Worm (Caenorhabditis elegans) whole organism, L1 larva: Measurements from ENCODE around the gene F47B10.6.
A peak's percentile ranks its signal among the peaks of the same experiment; 100 is the strongest.

Experiments used
- C34B4.2 ChIP-seq: sonication (generic microtip); optimal IDR thresholded peaks from 2 replicates; lab custom pipeline; 2017; ENCODE audit warnings: mild to moderate bottlenecking, missing genetic modification characterization, missing compliant biosample characterization
- blmp-1 ChIP-seq: fragments of 150-350 bp; optimal IDR thresholded peaks from 2 replicates; lab custom pipeline; 2014; ENCODE audit warnings: missing biosample characterization, missing genetic modification characterization
- ceh-63 ChIP-seq: fragments of 200-800 bp; sonication (Bioruptor generic); optimal IDR thresholded peaks from 2 replicates; lab custom pipeline; 2018; ENCODE audit warnings: mild to moderate bottlenecking, missing genetic modification characterization, missing compliant biosample characterization
- ceh-90 ChIP-seq: sonication (generic microtip); optimal IDR thresholded peaks from 2 replicates; lab custom pipeline; 2016; ENCODE audit warnings: missing genetic modification characterization, missing compliant biosample characterization
- ces-1 ChIP-seq: fragments of 150-350 bp; optimal IDR thresholded peaks from 2 replicates; lab custom pipeline; 2014; ENCODE audit warnings: missing biosample characterization, missing genetic modification reagents, missing genetic modification characterization
- dpl-1 ChIP-seq, 3 experiments: fragments of 150-350 bp in 2 of 3; sonication (generic microtip) in 1 of 3; optimal IDR thresholded peaks; 2 replicates each; lab custom pipeline; 2014 to 2017; ENCODE audit warnings: missing biosample characterization in 3 of 3, missing genetic modification characterization in 3 of 3, missing genetic modification reagents in 3 of 3
- egl-13 ChIP-seq: sonication (generic microtip); optimal IDR thresholded peaks from 2 replicates; lab custom pipeline; 2016; ENCODE audit warnings: missing genotype, missing genetic modification reagents, missing genetic modification characterization, missing compliant biosample characterization
- egl-27 ChIP-seq, 2 experiments: fragments of 150-350 bp in 1 of 2; sonication (generic microtip); optimal IDR thresholded peaks; 3 replicates each; lab custom pipeline; 2017 to 2018; ENCODE audit warnings: missing biosample characterization in 2 of 2, missing genetic modification characterization in 2 of 2, missing genetic modification reagents in 2 of 2
- elt-2 ChIP-seq: sonication (generic microtip); optimal IDR thresholded peaks from 2 replicates; lab custom pipeline; 2016; ENCODE audit warnings: missing genetic modification characterization, mild to moderate bottlenecking, inconsistent platforms, missing compliant biosample characterization, missing genetic modification reagents
- elt-3 ChIP-seq, 6 experiments: fragments of 150-350 bp in 1 of 6; sonication (generic microtip); optimal IDR thresholded peaks; 2 replicates each; lab custom pipeline; 2017 to 2018; ENCODE audit warnings: missing biosample characterization in 6 of 6, missing genetic modification characterization in 6 of 6, inconsistent platforms in 1 of 6
- fkh-4 ChIP-seq: sonication (generic microtip); optimal IDR thresholded peaks from 2 replicates; lab custom pipeline; 2016; ENCODE audit warnings: missing compliant biosample characterization, missing genetic modification characterization, borderline replicate concordance
- grh-1 ChIP-seq: fragments of 200-800 bp; sonication (Bioruptor generic); IDR thresholded peaks from 2 replicates; pipeline ENCODE4 v1.3.6; 2022; ENCODE audit warnings: missing genetic modification reagents, missing genetic modification characterization, missing compliant biosample characterization
- hpl-2 ChIP-seq: fragments of 150-350 bp; optimal IDR thresholded peaks from 2 replicates; lab custom pipeline; 2014; ENCODE audit warnings: missing biosample characterization, missing genetic modification reagents, missing genetic modification characterization
- irx-1 ChIP-seq: sonication (generic microtip); optimal IDR thresholded peaks from 2 replicates; lab custom pipeline; 2016; ENCODE audit warnings: missing genetic modification characterization, missing compliant biosample characterization
- jun-1 ChIP-seq: fragments of 150-350 bp; optimal IDR thresholded peaks from 2 replicates; lab custom pipeline; 2014; ENCODE audit warnings: missing biosample characterization, missing genetic modification reagents, missing genetic modification characterization
- lin-14 ChIP-seq: fragments of 200-800 bp; sonication (Bioruptor generic); optimal IDR thresholded peaks from 2 replicates; lab custom pipeline; 2018; ENCODE audit warnings: mild to moderate bottlenecking, missing genetic modification characterization, moderate library complexity, missing compliant biosample characterization
- lin-35 ChIP-seq, 2 experiments: fragments of 150-350 bp; optimal IDR thresholded peaks; 2 replicates each; lab custom pipeline; 2014; ENCODE audit warnings: missing biosample characterization in 2 of 2, missing genetic modification characterization in 2 of 2, missing genetic modification reagents in 2 of 2
- lin-39 ChIP-seq: fragments of 150-350 bp; optimal IDR thresholded peaks from 2 replicates; lab custom pipeline; 2014; ENCODE audit warnings: missing biosample characterization, missing genetic modification reagents, missing genetic modification characterization
- lir-3 ChIP-seq: sonication (generic microtip); optimal IDR thresholded peaks from 2 replicates; lab custom pipeline; 2016; ENCODE audit warnings: mild to moderate bottlenecking, missing genetic modification characterization, moderate library complexity, missing compliant biosample characterization; ENCODE audit not compliant: poor library complexity
- lsy-2 ChIP-seq, 2 experiments: fragments of 150-350 bp; optimal IDR thresholded peaks; 2 replicates each; lab custom pipeline; 2014; ENCODE audit warnings: missing biosample characterization in 2 of 2, missing genetic modification characterization in 2 of 2
- mab-9 ChIP-seq: fragments of 200-800 bp; sonication (Bioruptor generic); IDR thresholded peaks from 2 replicates; pipeline ENCODE4 v1.3.6; 2022; ENCODE audit warnings: missing genetic modification reagents, missing genetic modification characterization, missing compliant biosample characterization
- mdl-1 ChIP-seq, 2 experiments: fragments of 150-350 bp; optimal IDR thresholded peaks; 2 replicates each; lab custom pipeline; 2014 to 2017; ENCODE audit warnings: missing biosample characterization in 2 of 2, missing genetic modification characterization in 2 of 2, inconsistent platforms in 1 of 2
- mef-2 ChIP-seq: fragments of 150-350 bp; optimal IDR thresholded peaks from 2 replicates; lab custom pipeline; 2014; ENCODE audit warnings: missing biosample characterization, missing genetic modification characterization
- nhr-19 ChIP-seq: fragments of 200-800 bp; sonication (Bioruptor generic); conservative IDR thresholded peaks from 2 replicates; pipeline ENCODE4 v1.3.6; 2022; ENCODE audit warnings: missing genetic modification characterization, missing compliant biosample characterization
- nhr-20 ChIP-seq: sonication (generic microtip); optimal IDR thresholded peaks from 2 replicates; lab custom pipeline; 2016; ENCODE audit warnings: mild to moderate bottlenecking, missing genetic modification characterization, missing compliant biosample characterization
- nhr-71 ChIP-seq: sonication (generic microtip); optimal IDR thresholded peaks from 2 replicates; lab custom pipeline; 2016; ENCODE audit warnings: mild to moderate bottlenecking, missing genetic modification characterization, moderate library complexity, missing compliant biosample characterization
- nhr-76 ChIP-seq: sonication (generic microtip); optimal IDR thresholded peaks from 2 replicates; lab custom pipeline; 2017; ENCODE audit warnings: missing biosample characterization, missing genetic modification characterization
- nhr-77 ChIP-seq: fragments of 150-350 bp; optimal IDR thresholded peaks from 2 replicates; lab custom pipeline; 2014; ENCODE audit warnings: missing biosample characterization, missing genetic modification characterization
- nhr-85 ChIP-seq: sonication (generic microtip); peaks from one replicate; lab custom pipeline; 2016; ENCODE audit warnings: missing genetic modification characterization, inconsistent platforms, missing compliant biosample characterization
- nhr-90 ChIP-seq: sonication (generic microtip); optimal IDR thresholded peaks from 2 replicates; lab custom pipeline; 2016; ENCODE audit warnings: mild to moderate bottlenecking, missing genetic modification characterization, missing compliant biosample characterization; ENCODE audit not compliant: poor library complexity
- rnt-1 ChIP-seq: sonication (generic microtip); optimal IDR thresholded peaks from 2 replicates; lab custom pipeline; 2016; ENCODE audit warnings: mild to moderate bottlenecking, missing genetic modification characterization, moderate library complexity, missing compliant biosample characterization
- snpc-4 ChIP-seq: fragments of 150-350 bp; optimal IDR thresholded peaks from 2 replicates; lab custom pipeline; 2014; ENCODE audit warnings: missing biosample characterization, missing genetic modification characterization
- snu-23 ChIP-seq: sonication (generic microtip); optimal IDR thresholded peaks from 2 replicates; lab custom pipeline; 2016; ENCODE audit warnings: missing genetic modification characterization, missing compliant biosample characterization
- sox-4 ChIP-seq: sonication (generic microtip); optimal IDR thresholded peaks from 2 replicates; lab custom pipeline; 2016; ENCODE audit warnings: missing genetic modification characterization, missing compliant biosample characterization
- unc-130 ChIP-seq: fragments of 150-350 bp; optimal IDR thresholded peaks from 2 replicates; lab custom pipeline; 2017; ENCODE audit warnings: missing biosample characterization, missing genetic modification characterization, inconsistent platforms
- unc-62 ChIP-seq: fragments of 150-350 bp; optimal IDR thresholded peaks from 2 replicates; lab custom pipeline; 2014; ENCODE audit warnings: missing biosample characterization, missing genetic modification reagents, missing genetic modification characterization
- unc-98 ChIP-seq: fragments of 200-800 bp; sonication (Bioruptor generic); IDR thresholded peaks from 2 replicates; pipeline ENCODE4 v1.3.6; 2022; ENCODE audit warnings: missing genetic modification characterization, missing compliant biosample characterization
- xbp-1 ChIP-seq: sonication (generic microtip); optimal IDR thresholded peaks from 2 replicates; lab custom pipeline; 2016; ENCODE audit warnings: missing genetic modification characterization, missing compliant biosample characterization
- zag-1 ChIP-seq: fragments of 150-350 bp; optimal IDR thresholded peaks from 2 replicates; lab custom pipeline; 2014; ENCODE audit warnings: missing biosample characterization, missing genetic modification characterization
- zip-4 ChIP-seq: fragments of 200-800 bp; sonication (Bioruptor generic); optimal IDR thresholded peaks from 2 replicates; lab custom pipeline; 2018; ENCODE audit warnings: mild to moderate bottlenecking, missing genetic modification characterization, moderate library complexity, missing compliant biosample characterization
- ztf-4 ChIP-seq: fragments of 150-350 bp; optimal IDR thresholded peaks from 2 replicates; lab custom pipeline; 2014; ENCODE audit warnings: missing biosample characterization, missing genetic modification characterization

Gene F47B10.6

DNA sequence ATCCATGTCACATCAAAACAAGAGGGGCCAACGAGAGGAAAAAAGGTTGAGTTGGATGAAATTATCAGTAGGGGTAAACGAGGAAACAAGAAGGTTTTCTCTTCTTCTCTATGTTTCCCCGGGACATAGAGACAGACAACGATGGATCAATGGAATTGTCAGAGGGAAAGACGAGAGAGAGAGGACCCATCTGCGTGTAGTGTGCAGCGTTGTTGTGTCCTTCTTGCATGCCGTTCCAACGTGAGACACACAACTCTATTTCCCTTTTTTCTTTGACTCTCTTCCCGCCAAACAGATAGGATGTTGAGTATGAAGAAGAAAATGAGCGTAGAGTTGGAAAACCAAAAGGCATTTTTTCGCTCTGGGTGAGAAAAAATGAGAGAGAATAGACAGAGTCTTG, 12.7 kb downstream of the F47B10.6 start (continued):
- TF ChIP-seq irx-1: peak; percentile 37

DNA sequence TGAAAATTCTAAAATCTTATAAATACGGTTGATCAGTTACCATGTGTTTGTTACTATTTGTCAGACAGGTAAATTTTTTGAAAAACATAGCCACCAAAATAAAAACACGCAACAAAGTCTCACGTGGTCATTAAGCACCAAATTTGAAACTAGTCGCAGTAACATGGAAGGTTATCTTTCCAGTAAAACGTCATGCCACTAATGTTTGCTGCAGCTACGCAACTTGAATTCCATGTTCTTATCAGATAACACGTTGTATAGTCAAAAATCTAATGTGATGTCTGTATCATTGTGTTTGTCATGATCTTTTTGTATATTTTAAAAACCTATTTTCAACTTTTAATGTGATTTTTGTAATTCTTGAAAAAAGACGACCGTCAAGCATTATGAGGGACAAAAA, 13.5 kb downstream of the F47B10.6 start:
- peak; percentile 37 for TF ChIP-seq nhr-71 (tag; lab: Kevin White, UChicago)
- no peak for TF ChIP-seq egl-13
- TF ChIP-seq elt-2: peak; percentile 88
- peak; percentile 10; the same call in 1 of the 2 replicates for TF ChIP-seq grh-1 (GFP tag; lab: Robert Waterston, UW)
- TF ChIP-seq egl-27 (tag; optimal IDR thresholded peaks at IDR 0.05; lab: Kevin White, UChicago): no peak
- no peak for TF ChIP-seq unc-98 (GFP tag; lab: Robert Waterston, UW)
- TF ChIP-seq snpc-4 (tag; lab: Kevin White, UChicago): no peak
- peak in 1 of 6 experiments; percentile 20 for TF ChIP-seq elt-3 (tag; optimal IDR thresholded peaks at IDR 0.05; lab: Kevin White, UChicago)
- TF ChIP-seq nhr-90: peak; percentile 37
- peak; percentile 78 for TF ChIP-seq nhr-85 (tag; lab: Kevin White, UChicago)
- peak in 1 of 2 experiments; percentile 37 for TF ChIP-seq lin-35 (GFP tag; optimal IDR thresholded peaks at IDR 0.05; lab: Kevin White, UChicago)
- TF ChIP-seq mdl-1 (tag; optimal IDR thresholded peaks at IDR 0.05; lab: Kevin White, UChicago): peak in 1 of 2 experiments; percentile 56
- TF ChIP-seq lin-14 (GFP tag; lab: Kevin White, UChicago): peak; percentile 41
- TF ChIP-seq nhr-20 (tag; lab: Kevin White, UChicago): peak; percentile 57
- TF ChIP-seq unc-62: no peak
- peak; percentile 7 for TF ChIP-seq snu-23 (GFP tag; lab: Kevin White, UChicago)
- TF ChIP-seq xbp-1: no peak

DNA sequence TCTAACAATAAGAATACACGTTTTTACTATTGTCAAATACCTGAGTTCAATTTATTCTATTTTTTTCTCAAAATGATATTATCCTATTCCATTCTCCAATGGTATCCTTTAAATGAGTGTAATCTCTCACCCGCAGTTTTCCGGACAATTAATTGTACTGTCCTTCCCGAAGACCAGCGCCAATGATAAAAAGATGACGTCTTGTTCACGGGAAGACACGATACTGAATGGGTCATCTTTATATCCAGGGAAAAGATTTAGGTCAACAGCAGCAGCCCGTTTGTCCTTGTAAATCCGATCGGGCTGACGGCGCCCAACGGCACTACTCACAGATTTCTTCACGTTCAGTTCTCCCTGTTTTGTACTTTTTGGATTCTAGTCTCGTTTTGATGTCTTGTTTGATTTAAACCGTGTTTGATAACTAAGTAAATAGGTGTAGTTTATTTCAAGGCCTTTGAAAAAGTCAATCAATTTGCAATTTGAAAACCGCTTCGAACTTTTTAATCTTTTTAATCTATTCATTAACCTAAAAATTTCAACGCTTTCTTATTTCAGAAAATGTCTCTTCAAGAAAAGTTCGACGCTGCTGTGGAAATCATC, 14.5 kb downstream of the F47B10.6 start, which contains the start of gene acbp-3:
acbp-3 (plus strand) TSS at position 550 of the 600 bp plus-strand sequence.
- TF ChIP-seq ces-1 (no peak), jun-1 (tag; lab: Kevin White, UChicago) (no peak), blmp-1 (tag; lab: Kevin White, UChicago) (peak; percentile 77)

ce11 chrX:10903416-10903815, 15.1 kb downstream of the F47B10.6 start:
- no peak for TF ChIP-seq zag-1 (tag; lab: Kevin White, UChicago)
- TF ChIP-seq unc-130 (tag; lab: Kevin White, UChicago): no peak
- TF ChIP-seq ztf-4 (tag; lab: Kevin White, UChicago): no peak
- TF ChIP-seq unc-62: no peak
- TF ChIP-seq snpc-4 (tag; lab: Kevin White, UChicago): no peak
- no peak for TF ChIP-seq hpl-2 (GFP tag; lab: Kevin White, UChicago)
- TF ChIP-seq ceh-90 (tag; lab: Kevin White, UChicago): no peak
- TF ChIP-seq fkh-4 (tag; lab: Kevin White, UChicago): no peak
- no peak for TF ChIP-seq nhr-76
- no peak for TF ChIP-seq irx-1
- peak; percentile 32 for TF ChIP-seq nhr-71 (tag; lab: Kevin White, UChicago)
- TF ChIP-seq nhr-20 (tag; lab: Kevin White, UChicago): peak; percentile 26
- TF ChIP-seq snu-23 (GFP tag; lab: Kevin White, UChicago): no peak
- TF ChIP-seq jun-1 (tag; lab: Kevin White, UChicago): no peak

DNA sequence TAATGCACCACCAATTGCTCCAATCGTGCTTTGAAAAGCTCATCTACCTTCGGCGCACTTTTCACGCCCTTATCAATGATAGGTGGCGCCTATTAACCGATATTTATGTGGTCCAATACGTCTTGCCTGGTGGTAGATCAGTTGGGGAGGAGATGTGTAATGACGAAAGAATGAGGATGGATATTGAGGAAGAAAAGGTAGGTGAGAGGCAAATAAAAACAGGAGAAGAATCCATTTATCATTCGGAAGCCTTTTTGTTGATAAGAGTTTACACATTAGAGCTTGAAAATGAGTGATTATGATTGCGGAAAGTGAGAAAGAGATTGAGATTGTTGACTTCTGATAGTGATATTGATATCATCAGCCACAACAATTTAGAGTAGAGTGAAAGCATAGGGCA, 19.1 kb downstream of the F47B10.6 start:
- TF ChIP-seq nhr-71 (tag; lab: Kevin White, UChicago) (peak; percentile 29), irx-1 (no peak), rnt-1 (peak; percentile 64), nhr-19 (0 out of 2 replicates have a peak, but pooled peaks have one; percentile 7), lin-14 (GFP tag; lab: Kevin White, UChicago) (peak; percentile 32), zag-1 (tag; lab: Kevin White, UChicago) (no peak)

DNA sequence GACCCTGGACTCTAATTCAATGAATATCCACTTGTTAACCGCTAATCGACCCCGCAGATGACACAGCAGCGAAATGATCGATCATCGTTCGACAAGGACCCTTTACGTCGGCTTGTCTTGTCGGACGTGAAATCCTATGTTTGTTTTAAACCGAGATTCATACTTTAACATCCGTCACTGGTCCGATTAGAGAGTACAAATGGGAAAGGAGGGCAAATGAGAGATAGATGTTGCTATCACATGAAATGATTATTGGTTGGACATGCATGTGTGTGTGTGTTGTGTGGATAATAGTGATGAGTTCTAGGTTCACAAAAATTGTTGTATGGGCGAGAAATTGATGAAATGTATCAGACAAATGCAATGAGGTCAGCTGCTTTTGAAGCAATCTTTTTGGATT, 21.4 kb downstream of the F47B10.6 start:
- TF ChIP-seq ceh-63 (GFP tag; lab: Kevin White, UChicago): no peak
- no peak for TF ChIP-seq unc-62
- no peak for TF ChIP-seq blmp-1 (tag; lab: Kevin White, UChicago)
- TF ChIP-seq ces-1: no peak
- no peak for TF ChIP-seq nhr-77 (tag; lab: Kevin White, UChicago)
- TF ChIP-seq lir-3 (tag; lab: Kevin White, UChicago): no peak
- TF ChIP-seq dpl-1 (GFP tag; optimal IDR thresholded peaks at IDR 0.05; lab: Kevin White, UChicago): no peak
- peak; percentile 36 for TF ChIP-seq lin-39 (tag; lab: Kevin White, UChicago)
- no peak for TF ChIP-seq zip-4
- TF ChIP-seq C34B4.2 (tag; lab: Kevin White, UChicago): no peak
- TF ChIP-seq lsy-2 (tag; optimal IDR thresholded peaks at IDR 0.05; lab: Kevin White, UChicago): peak in 1 of 2 experiments; percentile 33
- no peak for TF ChIP-seq sox-4 (tag; lab: Kevin White, UChicago)
- no peak for TF ChIP-seq mab-9 (GFP tag; lab: Robert Waterston, UW)
- TF ChIP-seq mef-2 (tag; lab: Kevin White, UChicago): no peak
- TF ChIP-seq grh-1 (GFP tag; lab: Robert Waterston, UW): no peak
- no peak for TF ChIP-seq snpc-4 (tag; lab: Kevin White, UChicago)
